Worm (Caenorhabditis elegans) whole organism, early embryonic: ENCODE results near the gene pmp-5.
A peak's percentile ranks its signal among the peaks of the same experiment; 100 is the strongest.

ENCODE experiments used
- aly-1 ChIP-seq: sonication (generic microtip); optimal IDR thresholded peaks from 2 replicates; lab custom pipeline; 2016; ENCODE audit warnings: missing genetic modification characterization, missing compliant biosample characterization
- ama-1 ChIP-seq: fragments of 150-350 bp; optimal IDR thresholded peaks from 2 replicates; lab custom pipeline; 2014

DNA sequence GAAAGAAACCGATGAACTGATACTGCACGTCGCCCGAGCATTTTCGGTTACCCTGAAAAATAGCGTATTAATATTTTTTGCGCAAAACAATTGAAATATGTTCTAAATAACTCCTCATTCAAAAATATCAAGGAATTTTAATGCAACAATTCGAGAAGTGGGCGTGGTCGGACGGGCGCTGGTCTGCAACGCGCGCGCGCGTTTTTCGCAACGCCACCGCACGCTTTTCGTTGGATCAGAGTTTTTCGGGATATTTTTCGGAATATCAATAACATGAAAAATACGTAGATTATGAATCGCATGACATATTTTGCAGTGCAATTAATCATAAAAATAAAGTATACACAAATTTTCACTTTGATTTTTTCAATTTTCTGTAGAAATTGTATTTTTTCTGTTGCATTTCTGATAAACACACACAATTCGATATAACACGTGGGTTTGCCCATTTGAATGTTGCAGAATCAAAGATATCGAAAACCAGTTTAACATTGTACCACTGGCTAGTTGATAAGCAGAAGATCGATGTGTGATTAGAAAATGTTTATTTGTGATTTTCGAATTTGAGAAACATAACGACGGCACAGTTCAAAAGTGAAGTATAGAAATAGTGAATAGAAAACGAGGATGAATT is 43.6 kb upstream of the pmp-5 start, which contains the start of gene dlst-1:
- TF ChIP-seq aly-1 (tag; lab: Kevin White, UChicago) (peak; percentile 52), ama-1 (no peak)
